Fruit fly (Drosophila melanogaster) whole organism, embryonic: ENCODE data around the gene CG13359.

Experiments used
- Ada2b ChIP-seq: fragments of 200-800 bp; sonication (Bioruptor generic); IDR thresholded peaks from 2 replicates; pipeline ENCODE4 v1.3.6; 2022; ENCODE audit warnings: missing biosample characterization, missing genetic modification characterization
- CG10267 ChIP-seq: fragments of 200-800 bp; sonication (Bioruptor generic); optimal IDR thresholded peaks from 2 replicates; lab custom pipeline; 2018; ENCODE audit warnings: missing biosample characterization, mild to moderate bottlenecking, missing genetic modification characterization, moderate library complexity
- CG10431 ChIP-seq: fragments of 200-800 bp; sonication (Bioruptor generic); optimal IDR thresholded peaks from 3 replicates; lab custom pipeline; 2018; ENCODE audit warnings: missing biosample characterization, mild to moderate bottlenecking, missing genetic modification characterization
- CG10959 ChIP-seq: fragments of 200-800 bp; sonication (Bioruptor generic); IDR thresholded peaks from 2 replicates; pipeline ENCODE4 v1.3.6; 2022; ENCODE audit warnings: missing biosample characterization, missing genetic modification characterization
- CG1529 ChIP-seq: fragments of 200-800 bp; sonication (Bioruptor generic); optimal IDR thresholded peaks from 3 replicates; lab custom pipeline; 2018; ENCODE audit warnings: missing biosample characterization, missing genetic modification characterization
- CG1602 ChIP-seq: fragments of 200-800 bp; sonication (Bioruptor generic); optimal IDR thresholded peaks from 3 replicates; lab custom pipeline; 2016; ENCODE audit warnings: missing biosample characterization, missing genetic modification characterization
- CG17361 ChIP-seq: fragments of 200-800 bp; sonication (Bioruptor generic); IDR thresholded peaks from 3 replicates; pipeline ENCODE4 v1.3.6; 2022; ENCODE audit warnings: missing biosample characterization, missing genetic modification characterization
- CG18262 ChIP-seq: fragments of 200-800 bp; optimal IDR thresholded peaks from 3 replicates; lab custom pipeline; 2019; ENCODE audit warnings: missing biosample characterization, mild to moderate bottlenecking, missing genetic modification characterization, moderate library complexity
- CG2875 ChIP-seq: fragments of 200-800 bp; sonication (Bioruptor generic); optimal IDR thresholded peaks from 2 replicates; lab custom pipeline; 2017; ENCODE audit warnings: missing biosample characterization, mild to moderate bottlenecking, missing genetic modification characterization, missing genetic modification reagents
- CG3281 ChIP-seq: fragments of 200-800 bp; sonication (Bioruptor generic); optimal IDR thresholded peaks from 3 replicates; lab custom pipeline; 2017; ENCODE audit warnings: missing biosample characterization, mild to moderate bottlenecking, missing genetic modification characterization
- CG34422 ChIP-seq: fragments of 200-800 bp; sonication (Bioruptor generic); IDR thresholded peaks from 3 replicates; pipeline ENCODE4 v1.3.6; 2022; ENCODE audit warnings: missing biosample characterization, missing genetic modification characterization
- CG3847 ChIP-seq: fragments of 200-800 bp; sonication (Bioruptor generic); IDR thresholded peaks from 2 replicates; pipeline ENCODE4 v1.3.6; 2022; ENCODE audit warnings: missing biosample characterization, missing genetic modification characterization
- CG4360 ChIP-seq: fragments of 200-800 bp; sonication (Bioruptor generic); IDR thresholded peaks from 2 replicates; pipeline ENCODE4 v1.3.6; 2022; ENCODE audit warnings: missing biosample characterization, missing genetic modification characterization
- CG5953 ChIP-seq: fragments of 200-800 bp; sonication (Bioruptor generic); IDR thresholded peaks from 2 replicates; pipeline ENCODE4 v1.3.6; 2022; ENCODE audit warnings: missing biosample characterization, missing genetic modification characterization
- CG6272 ChIP-seq: fragments of 200-800 bp; sonication (Bioruptor generic); IDR thresholded peaks from 2 replicates; pipeline ENCODE4 v1.3.6; 2022; ENCODE audit warnings: missing biosample characterization, missing genetic modification characterization
- CG8290 ChIP-seq, 3 experiments: fragments of 200-800 bp; sonication (Bioruptor generic); optimal IDR thresholded peaks; 2 replicates each; lab custom pipeline; 2016 to 2019; ENCODE audit warnings: missing biosample characterization in 3 of 3, missing genetic modification characterization in 3 of 3, mild to moderate bottlenecking in 2 of 3, moderate library complexity in 1 of 3
- CG8765 ChIP-seq: fragments of 200-800 bp; sonication (Bioruptor generic); IDR thresholded peaks from 2 replicates; pipeline ENCODE4 v1.3.6; 2022; ENCODE audit warnings: missing biosample characterization, missing genetic modification characterization
- CG9817 ChIP-seq: fragments of 200-800 bp; sonication (Bioruptor generic); optimal IDR thresholded peaks from 2 replicates; lab custom pipeline; 2018; ENCODE audit warnings: missing biosample characterization, mild to moderate bottlenecking, missing genetic modification characterization, moderate library complexity
- H2.0 ChIP-seq: fragments of 200-800 bp; sonication (Bioruptor generic); IDR thresholded peaks from 2 replicates; pipeline ENCODE4 v1.3.6; 2022; ENCODE audit warnings: missing biosample characterization, missing genetic modification characterization
- HHEX ChIP-seq: fragments of 200-800 bp; sonication (Bioruptor generic); optimal IDR thresholded peaks from 3 replicates; lab custom pipeline; 2017; ENCODE audit warnings: missing biosample characterization, mild to moderate bottlenecking, missing genetic modification characterization, missing genetic modification reagents
- Hr39 ChIP-seq: fragments of >200 bp; optimal IDR thresholded peaks from 2 replicates; lab custom pipeline; 2017
- Hr51 ChIP-seq, 2 experiments: fragments of 200-800 bp; sonication (Bioruptor generic); optimal IDR thresholded peaks; 2 replicates in 1 of 2; 3 replicates in 1 of 2; lab custom pipeline; 2016 to 2018; ENCODE audit warnings: missing biosample characterization in 2 of 2, missing genetic modification characterization in 2 of 2, mild to moderate bottlenecking in 1 of 2, moderate library complexity in 1 of 2
- Hr78 ChIP-seq, 2 experiments: fragments of 200-800 bp in 1 of 2; fragments of >200 bp in 1 of 2; sonication (Bioruptor generic) in 1 of 2; optimal IDR thresholded peaks; 2 replicates each; lab custom pipeline; 2017 to 2019; ENCODE audit warnings: missing biosample characterization in 2 of 2, missing genetic modification characterization in 2 of 2, mild to moderate bottlenecking in 1 of 2, moderate library complexity in 1 of 2
- MBD-R2 ChIP-seq: fragments of 200-800 bp; sonication (Bioruptor generic); IDR thresholded peaks from 2 replicates; pipeline ENCODE4 v1.3.6; 2022; ENCODE audit warnings: missing biosample characterization, missing genetic modification characterization
- Meics ChIP-seq: fragments of 200-800 bp; sonication (Bioruptor generic); optimal IDR thresholded peaks from 2 replicates; lab custom pipeline; 2017; ENCODE audit warnings: missing biosample characterization, mild to moderate bottlenecking, missing genetic modification characterization
- Oli ChIP-seq: fragments of 200-800 bp; sonication (Bioruptor generic); optimal IDR thresholded peaks from 2 replicates; lab custom pipeline; 2018; ENCODE audit warnings: missing biosample characterization, mild to moderate bottlenecking, missing genetic modification characterization, moderate library complexity
- Sin3A ChIP-seq: fragments of >200 bp; optimal IDR thresholded peaks from 2 replicates; lab custom pipeline; 2018
- Sox102F ChIP-seq: fragments of 200-800 bp; sonication (Bioruptor generic); optimal IDR thresholded peaks from 2 replicates; lab custom pipeline; 2018; ENCODE audit warnings: missing biosample characterization, mild to moderate bottlenecking, missing genetic modification characterization, moderate library complexity
- Taf1 ChIP-seq: fragments of 200-800 bp; sonication (Bioruptor generic); IDR thresholded peaks from 2 replicates; pipeline ENCODE4 v1.3.6; 2022; ENCODE audit warnings: missing biosample characterization, missing genetic modification characterization
- amos ChIP-seq: fragments of 200-800 bp; sonication (Bioruptor generic); IDR thresholded peaks from 2 replicates; pipeline ENCODE4 v1.3.6; 2022; ENCODE audit warnings: missing biosample characterization, missing genetic modification characterization; ENCODE audit not compliant: partially characterized antibody
- az2 ChIP-seq: fragments of 200-800 bp; sonication (Bioruptor generic); optimal IDR thresholded peaks from 3 replicates; lab custom pipeline; 2016; ENCODE audit warnings: missing biosample characterization, missing genetic modification characterization
- chinmo ChIP-seq: fragments of 200-800 bp; sonication (Bioruptor generic); IDR thresholded peaks from 4 replicates; pipeline ENCODE4 v1.3.6; 2022; ENCODE audit warnings: missing biosample characterization, missing genetic modification characterization; ENCODE audit not compliant: partially characterized antibody
- ci ChIP-seq: fragments of 200-800 bp; sonication (Bioruptor generic); IDR thresholded peaks from 3 replicates; pipeline ENCODE4 v1.3.6; 2022; ENCODE audit warnings: missing biosample characterization, missing genetic modification characterization
- crc ChIP-seq: fragments of 200-800 bp; sonication (Bioruptor generic); optimal IDR thresholded peaks from 2 replicates; lab custom pipeline; 2016; ENCODE audit warnings: missing biosample characterization, missing genetic modification characterization
- en ChIP-seq: fragments of 200-800 bp; sonication (Bioruptor generic); optimal IDR thresholded peaks from 2 replicates; lab custom pipeline; 2016; ENCODE audit warnings: missing biosample characterization, missing genetic modification characterization
- fd96Cb ChIP-seq: fragments of 200-800 bp; sonication (Bioruptor generic); optimal IDR thresholded peaks from 2 replicates; lab custom pipeline; 2018; ENCODE audit warnings: missing biosample characterization, mild to moderate bottlenecking, missing genetic modification characterization, moderate library complexity
- grn ChIP-seq: fragments of 200-800 bp; sonication (Bioruptor generic); optimal IDR thresholded peaks from 3 replicates; lab custom pipeline; 2017; ENCODE audit warnings: missing biosample characterization, missing genetic modification characterization
- h ChIP-seq: fragments of >200 bp; optimal IDR thresholded peaks from 2 replicates; lab custom pipeline; 2017
- her ChIP-seq: fragments of 200-800 bp; sonication (Bioruptor generic); optimal IDR thresholded peaks from 2 replicates; lab custom pipeline; 2016; ENCODE audit warnings: missing biosample characterization, missing genetic modification characterization
- ind ChIP-seq: fragments of 200-800 bp; sonication (Bioruptor generic); optimal IDR thresholded peaks from 3 replicates; lab custom pipeline; 2016; ENCODE audit warnings: missing biosample characterization, missing genetic modification characterization
- insv ChIP-seq, 2 experiments: fragments of 200-800 bp; sonication (Bioruptor generic); optimal IDR thresholded peaks; 3 replicates each; lab custom pipeline; 2016 to 2018; ENCODE audit warnings: missing biosample characterization in 2 of 2, missing genetic modification characterization in 2 of 2
- odd ChIP-seq: fragments of 200-800 bp; sonication (Bioruptor generic); optimal IDR thresholded peaks from 2 replicates; lab custom pipeline; 2017; ENCODE audit warnings: missing biosample characterization, mild to moderate bottlenecking, missing genetic modification characterization
- otp ChIP-seq: fragments of 200-800 bp; sonication (Bioruptor generic); IDR thresholded peaks from 3 replicates; pipeline ENCODE4, ENCODE4 v1.3.6; 2022; ENCODE audit warnings: missing biosample characterization, missing genetic modification characterization
- psq ChIP-seq: fragments of 200-800 bp; sonication (Bioruptor generic); optimal IDR thresholded peaks from 2 replicates; lab custom pipeline; 2017; ENCODE audit warnings: missing biosample characterization, missing genetic modification characterization
- repo ChIP-seq: fragments of 200-800 bp; sonication (Bioruptor generic); optimal IDR thresholded peaks from 2 replicates; lab custom pipeline; 2016; ENCODE audit warnings: missing biosample characterization, missing genetic modification characterization
- slbo ChIP-seq: fragments of 200-800 bp; sonication (Bioruptor generic); IDR thresholded peaks from 2 replicates; pipeline ENCODE4 v1.3.6; 2022; ENCODE audit warnings: missing biosample characterization, missing genetic modification characterization
- tap ChIP-seq: fragments of 200-800 bp; optimal IDR thresholded peaks from 3 replicates; lab custom pipeline; 2019; ENCODE audit warnings: missing biosample characterization, mild to moderate bottlenecking, missing genetic modification characterization, moderate library complexity
- tna ChIP-seq: fragments of 200-800 bp; sonication (Bioruptor generic); IDR thresholded peaks from 2 replicates; pipeline ENCODE4 v1.3.6; 2022; ENCODE audit warnings: missing biosample characterization, missing genetic modification characterization; ENCODE audit not compliant: partially characterized antibody
- wek ChIP-seq: fragments of 200-800 bp; sonication (Bioruptor generic); optimal IDR thresholded peaks from 3 replicates; lab custom pipeline; 2018; ENCODE audit warnings: missing biosample characterization, mild to moderate bottlenecking, missing genetic modification characterization, moderate library complexity
- yki ChIP-seq: fragments of >200 bp; optimal IDR thresholded peaks from 3 replicates; lab custom pipeline; 2018

CG13359 gene

DNA sequence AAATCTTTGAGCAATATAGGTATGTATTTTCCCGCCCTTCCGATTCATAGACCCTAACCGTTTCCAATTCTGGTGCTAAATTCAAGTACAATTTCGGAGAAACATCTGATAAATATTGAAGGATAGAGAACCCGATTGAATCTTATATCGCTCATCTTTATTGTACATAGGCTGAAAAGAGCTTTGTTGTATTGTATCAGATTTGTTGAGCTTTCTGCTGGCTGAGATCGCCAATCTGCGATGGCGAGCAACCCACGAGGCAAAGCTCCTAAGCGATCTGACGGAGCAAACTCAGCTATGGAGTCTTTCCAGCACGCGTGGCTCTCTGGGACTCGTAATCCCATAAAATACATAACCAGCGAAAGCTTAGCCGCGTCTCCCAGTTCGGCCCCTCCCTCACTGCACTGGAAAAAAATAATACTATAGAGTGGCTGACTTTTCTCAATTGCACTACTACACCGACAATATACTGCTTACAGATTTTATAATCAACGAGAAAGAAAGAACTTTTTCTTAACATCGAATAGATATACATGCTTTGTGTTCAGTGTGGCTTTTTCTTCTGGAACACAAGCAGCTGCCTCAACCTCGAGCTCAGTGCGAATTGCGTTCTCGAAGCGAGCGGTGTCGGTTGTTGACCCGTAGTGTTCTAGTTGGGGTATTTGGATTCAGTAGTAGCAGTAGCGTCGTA is 47.5 kb downstream of the CG13359 start (continued):
- no peak for TF ChIP-seq en (GFP tag; lab: Kevin White, UChicago)
- TF ChIP-seq CG8765 (GFP tag; lab: Robert Waterston, UW), result peak; percentile 56; the same call in 1 of the 2 replicates
- TF ChIP-seq her (GFP tag; lab: Kevin White, UChicago), result peak; percentile 89
- peak; percentile 73 for TF ChIP-seq CG17361 (GFP tag; lab: Robert Waterston, UW)
- peak; percentile 45; the same call in 1 of the 2 replicates for TF ChIP-seq CG10959 (GFP tag; lab: Robert Waterston, UW)
- no peak for TF ChIP-seq insv (GFP tag; optimal IDR thresholded peaks at IDR 0.05; lab: Kevin White, UChicago)
- peak; percentile 72 for TF ChIP-seq crc (GFP tag; lab: Kevin White, UChicago)
- peak; percentile 46 for TF ChIP-seq CG1602 (GFP tag; lab: Kevin White, UChicago)
- TF ChIP-seq MBD-R2, result peak; percentile 81
- TF ChIP-seq Hr39 (lab: Kevin White, UChicago), result no peak
- peak; percentile 68 for TF ChIP-seq grn
- peak; percentile 85 for TF ChIP-seq ind (GFP tag; lab: Kevin White, UChicago)
- no peak; the same call in 1 of the 2 replicates for TF ChIP-seq amos (GFP tag; lab: Robert Waterston, UW)
- no peak for TF ChIP-seq tna (GFP tag; lab: Robert Waterston, UW)
- TF ChIP-seq CG1529 (GFP tag; lab: Kevin White, UChicago), result peak; percentile 62
- TF ChIP-seq Oli, result peak; percentile 75
- TF ChIP-seq CG10431 (GFP tag; lab: Kevin White, UChicago), result no peak
- TF ChIP-seq odd (GFP tag; lab: Kevin White, UChicago), result peak; percentile 54
- TF ChIP-seq Sox102F, result peak; percentile 79
- peak; percentile 72 for TF ChIP-seq Ada2b
- no peak for TF ChIP-seq h (lab: Kevin White, UChicago)
- TF ChIP-seq Meics, result peak; percentile 91
- TF ChIP-seq tap, result peak; percentile 74
- TF ChIP-seq CG9817, result peak; percentile 81
- peak; percentile 24 for TF ChIP-seq psq (GFP tag; lab: Kevin White, UChicago)
- peak; percentile 62; the same call in 1 of the 2 replicates for TF ChIP-seq CG5953 (GFP tag; lab: Robert Waterston, UW)
- TF ChIP-seq yki (lab: Kevin White, UChicago), result no peak
- TF ChIP-seq chinmo (GFP tag; lab: Robert Waterston, UW), result 0 out of 4 replicates have a peak, but pooled peaks have one; percentile 32
- TF ChIP-seq CG18262 (tag; lab: Kevin White, UChicago), result peak; percentile 64
- peak; percentile 77 for TF ChIP-seq az2 (GFP tag; lab: Kevin White, UChicago)
- TF ChIP-seq slbo (GFP tag; lab: Robert Waterston, UW), result peak; percentile 96
- TF ChIP-seq repo (GFP tag; lab: Kevin White, UChicago), result peak; percentile 73
- no peak for TF ChIP-seq Sin3A (lab: Kevin White, UChicago)
- TF ChIP-seq CG3847 (GFP tag; lab: Robert Waterston, UW), result peak; percentile 89
- TF ChIP-seq otp (GFP tag; lab: Robert Waterston, UW), result peak; percentile 86
- TF ChIP-seq ci (GFP tag; lab: Robert Waterston, UW), result peak; percentile 87
- TF ChIP-seq Hr51 (GFP tag; optimal IDR thresholded peaks at IDR 0.05; lab: Kevin White, UChicago), result peak; percentile 78
- peak; percentile 48 for TF ChIP-seq CG6272 (GFP tag; lab: Robert Waterston, UW)
- peak; percentile 92 for TF ChIP-seq CG3281 (GFP tag; lab: Kevin White, UChicago)
- TF ChIP-seq CG4360 (GFP tag; lab: Robert Waterston, UW), result peak; percentile 40; the same call in 1 of the 2 replicates
- peak in 1 of 2 experiments; percentile 11 for TF ChIP-seq Hr78 (GFP tag; optimal IDR thresholded peaks at IDR 0.05; lab: Kevin White, UChicago)
- TF ChIP-seq wek (GFP tag; lab: Kevin White, UChicago), result peak; percentile 21
- peak; percentile 79 for TF ChIP-seq Taf1 (GFP tag; lab: Robert Waterston, UW)
- peak; percentile 16 for TF ChIP-seq CG8290 (GFP tag; optimal IDR thresholded peaks at IDR 0.05; lab: Kevin White, UChicago)
- TF ChIP-seq CG8290 (tag; optimal IDR thresholded peaks at IDR 0.05; lab: Kevin White, UChicago), result peak in 1 of 2 experiments; percentile 89
- TF ChIP-seq CG10267 (tag; lab: Kevin White, UChicago), result peak; percentile 61
- peak; percentile 59 for TF ChIP-seq fd96Cb (tag; lab: Kevin White, UChicago)
- TF ChIP-seq HHEX, result peak; percentile 90
- TF ChIP-seq CG2875, result peak; percentile 64
- peak; percentile 82 for TF ChIP-seq H2.0 (GFP tag; lab: Robert Waterston, UW)
- peak; percentile 87 for TF ChIP-seq CG34422 (GFP tag; lab: Robert Waterston, UW)
